Fruit fly (Drosophila melanogaster) whole organism, embryonic: Measurements from ENCODE around the gene CG8176.

Experiments used
- BEAF-32 ChIP-seq: fragments of 200-800 bp; sonication (Bioruptor generic); optimal IDR thresholded peaks from 3 replicates; lab custom pipeline; 2017; ENCODE audit warnings: missing biosample characterization, missing genetic modification characterization, mild to moderate bottlenecking, moderate library complexity, missing genetic modification reagents
- CG10321 ChIP-seq: fragments of 200-800 bp; sonication (Bioruptor generic); IDR thresholded peaks from 2 replicates; pipeline ENCODE4 v1.3.6; 2022; ENCODE audit warnings: missing biosample characterization, missing genetic modification characterization
- CG11456 ChIP-seq: fragments of 200-800 bp; sonication (Bioruptor generic); IDR thresholded peaks from 3 replicates; pipeline ENCODE4 v1.3.6; 2022; ENCODE audit warnings: missing biosample characterization, missing genetic modification characterization
- CG1233 ChIP-seq: fragments of 200-800 bp; sonication (Bioruptor generic); optimal IDR thresholded peaks from 4 replicates; lab custom pipeline; 2018; ENCODE audit warnings: missing biosample characterization, mild to moderate bottlenecking, missing genetic modification characterization
- CG15011 ChIP-seq: fragments of 200-800 bp; sonication (Bioruptor generic); optimal IDR thresholded peaks from 3 replicates; lab custom pipeline; 2018; ENCODE audit warnings: missing biosample characterization, mild to moderate bottlenecking, missing genetic modification characterization
- CG17328 ChIP-seq: fragments of 200-800 bp; sonication (Bioruptor generic); IDR thresholded peaks from 2 replicates; pipeline ENCODE4 v1.3.6; 2022; ENCODE audit warnings: missing biosample characterization, missing genetic modification characterization
- CG18262 ChIP-seq: fragments of 200-800 bp; optimal IDR thresholded peaks from 3 replicates; lab custom pipeline; 2019; ENCODE audit warnings: missing biosample characterization, mild to moderate bottlenecking, missing genetic modification characterization, moderate library complexity
- CG1832 ChIP-seq: fragments of 200-800 bp; sonication (Bioruptor generic); optimal IDR thresholded peaks from 2 replicates; lab custom pipeline; 2017; ENCODE audit warnings: missing biosample characterization, mild to moderate bottlenecking, missing genetic modification characterization, inconsistent platforms
- CG2199 ChIP-seq: fragments of 200-800 bp; sonication (Bioruptor generic); IDR thresholded peaks from 3 replicates; pipeline ENCODE4 v1.3.6; 2022; ENCODE audit warnings: missing biosample characterization, missing genetic modification characterization
- CG2678 ChIP-seq: fragments of 200-800 bp; sonication (Bioruptor generic); optimal IDR thresholded peaks from 3 replicates; lab custom pipeline; 2019; ENCODE audit warnings: missing biosample characterization, mild to moderate bottlenecking, missing genetic modification characterization, moderate library complexity
- CG32532 ChIP-seq: fragments of 200-800 bp; sonication (Bioruptor generic); IDR thresholded peaks from 2 replicates; pipeline ENCODE4 v1.3.6; 2022; ENCODE audit warnings: missing biosample characterization, missing genetic modification characterization
- CG4707 ChIP-seq: fragments of 200-800 bp; sonication (Bioruptor generic); optimal IDR thresholded peaks from 2 replicates; lab custom pipeline; 2018; ENCODE audit warnings: missing biosample characterization, mild to moderate bottlenecking, missing genetic modification characterization, moderate library complexity
- CG5953 ChIP-seq: fragments of 200-800 bp; sonication (Bioruptor generic); IDR thresholded peaks from 2 replicates; pipeline ENCODE4 v1.3.6; 2022; ENCODE audit warnings: missing biosample characterization, missing genetic modification characterization
- CG7987 ChIP-seq: fragments of 200-800 bp; sonication (Bioruptor generic); optimal IDR thresholded peaks from 2 replicates; lab custom pipeline; 2018; ENCODE audit warnings: missing biosample characterization, mild to moderate bottlenecking, missing genetic modification characterization, moderate library complexity
- CG8281 ChIP-seq: fragments of 200-800 bp; sonication (Bioruptor generic); optimal IDR thresholded peaks from 2 replicates; lab custom pipeline; 2018; ENCODE audit warnings: missing biosample characterization, mild to moderate bottlenecking, missing genetic modification characterization, moderate library complexity
- CG8765 ChIP-seq: fragments of 200-800 bp; sonication (Bioruptor generic); IDR thresholded peaks from 2 replicates; pipeline ENCODE4 v1.3.6; 2022; ENCODE audit warnings: missing biosample characterization, missing genetic modification characterization
- CG9609 ChIP-seq: fragments of 200-800 bp; sonication (Bioruptor generic); optimal IDR thresholded peaks from 3 replicates; lab custom pipeline; 2016; ENCODE audit warnings: missing biosample characterization, missing genetic modification characterization
- Deaf1 ChIP-seq: fragments of 200-800 bp; optimal IDR thresholded peaks from 3 replicates; lab custom pipeline; 2019; ENCODE audit warnings: missing biosample characterization, mild to moderate bottlenecking, missing genetic modification characterization, moderate library complexity
- Dfd ChIP-seq, 2 experiments: fragments of >200 bp; optimal IDR thresholded peaks; 2 replicates each; lab custom pipeline; 2017; ENCODE audit warnings: missing biosample characterization in 2 of 2, missing genetic modification characterization in 2 of 2
- Dip2 ChIP-seq: fragments of 200-800 bp; sonication (Bioruptor generic); IDR thresholded peaks from 2 replicates; pipeline ENCODE4 v1.3.6; 2022; ENCODE audit warnings: missing biosample characterization, missing genetic modification characterization
- Eip74EF ChIP-seq, 2 experiments: fragments of 200-800 bp in 1 of 2; fragments of >200 bp in 1 of 2; sonication (Bioruptor generic) in 1 of 2; optimal IDR thresholded peaks; 2 replicates each; lab custom pipeline; 2017 to 2019; ENCODE audit warnings: missing biosample characterization in 2 of 2, missing genetic modification characterization in 2 of 2, mild to moderate bottlenecking in 1 of 2, moderate library complexity in 1 of 2
- Elba2 ChIP-seq: fragments of 200-800 bp; sonication (Bioruptor generic); optimal IDR thresholded peaks from 3 replicates; lab custom pipeline; 2016; ENCODE audit warnings: missing biosample characterization, missing genetic modification characterization
- Hand ChIP-seq: fragments of 200-800 bp; sonication (Bioruptor generic); optimal IDR thresholded peaks from 2 replicates; lab custom pipeline; 2017; ENCODE audit warnings: mild to moderate bottlenecking, missing biosample characterization, missing genetic modification reagents, missing genetic modification characterization
- Hmr ChIP-seq: fragments of 200-800 bp; sonication (Bioruptor generic); optimal IDR thresholded peaks from 3 replicates; lab custom pipeline; 2017; ENCODE audit warnings: mild to moderate bottlenecking, missing biosample characterization, missing genetic modification reagents, missing genetic modification characterization
- NfI ChIP-seq: fragments of 200-800 bp; sonication (Bioruptor generic); optimal IDR thresholded peaks from 3 replicates; lab custom pipeline; 2018; ENCODE audit warnings: missing biosample characterization, mild to moderate bottlenecking, missing genetic modification characterization, moderate library complexity
- Oli ChIP-seq: fragments of 200-800 bp; sonication (Bioruptor generic); optimal IDR thresholded peaks from 2 replicates; lab custom pipeline; 2018; ENCODE audit warnings: missing biosample characterization, mild to moderate bottlenecking, missing genetic modification characterization, moderate library complexity
- Ptx1 ChIP-seq: fragments of 200-800 bp; sonication (Bioruptor generic); IDR thresholded peaks from 2 replicates; pipeline ENCODE4 v1.3.6; 2022; ENCODE audit warnings: missing biosample characterization, missing genetic modification characterization
- Side ChIP-seq: fragments of 200-800 bp; sonication (Bioruptor generic); optimal IDR thresholded peaks from 2 replicates; lab custom pipeline; 2016; ENCODE audit warnings: missing biosample characterization, missing genetic modification characterization
- Sry-β ChIP-seq: fragments of 200-800 bp; sonication (Bioruptor generic); optimal IDR thresholded peaks from 2 replicates; lab custom pipeline; 2018; ENCODE audit warnings: missing biosample characterization, mild to moderate bottlenecking, missing genetic modification characterization, moderate library complexity
- Tbp ChIP-seq: fragments of >200 bp; optimal IDR thresholded peaks from 2 replicates; lab custom pipeline; 2018; ENCODE audit warnings: missing biosample characterization, missing genetic modification characterization
- ab ChIP-seq: fragments of 200-800 bp; sonication (Bioruptor generic); optimal IDR thresholded peaks from 2 replicates; lab custom pipeline; 2016; ENCODE audit warnings: missing biosample characterization, missing genetic modification characterization
- caup ChIP-seq: fragments of 200-800 bp; sonication (Bioruptor generic); optimal IDR thresholded peaks from 3 replicates; lab custom pipeline; 2017; ENCODE audit warnings: missing biosample characterization, mild to moderate bottlenecking, missing genetic modification characterization, moderate library complexity; ENCODE audit not compliant: severe bottlenecking
- crc ChIP-seq: fragments of 200-800 bp; sonication (Bioruptor generic); optimal IDR thresholded peaks from 2 replicates; lab custom pipeline; 2016; ENCODE audit warnings: missing biosample characterization, missing genetic modification characterization
- da ChIP-seq: fragments of 200-800 bp; sonication (Bioruptor generic); optimal IDR thresholded peaks from 2 replicates; lab custom pipeline; 2016; ENCODE audit warnings: missing biosample characterization, missing genetic modification characterization
- dati ChIP-seq: fragments of 200-800 bp; sonication (Bioruptor generic); IDR thresholded peaks from 2 replicates; pipeline ENCODE4 v1.3.6; 2022; ENCODE audit warnings: missing biosample characterization, missing genetic modification characterization
- hkb ChIP-seq, 2 experiments: fragments of 200-800 bp in 1 of 2; fragments of >200 bp in 1 of 2; sonication (Bioruptor generic) in 1 of 2; IDR thresholded peaks in 1 of 2; optimal IDR thresholded peaks in 1 of 2; 2 replicates each; pipeline versions ENCODE4 v1.3.6 to Lab custom; 2017 to 2022; ENCODE audit warnings: missing biosample characterization in 1 of 2, missing genetic modification characterization in 1 of 2
- insv ChIP-seq, 2 experiments: fragments of 200-800 bp; sonication (Bioruptor generic); optimal IDR thresholded peaks; 3 replicates each; lab custom pipeline; 2016 to 2018; ENCODE audit warnings: missing biosample characterization in 2 of 2, missing genetic modification characterization in 2 of 2
- knrl ChIP-seq: fragments of 200-800 bp; sonication (Bioruptor generic); IDR thresholded peaks from 3 replicates; pipeline ENCODE4 v1.3.6; 2022; ENCODE audit warnings: missing biosample characterization, missing genetic modification characterization; ENCODE audit not compliant: partially characterized antibody
- lmd ChIP-seq: fragments of 200-800 bp; sonication (Bioruptor generic); IDR thresholded peaks from 2 replicates; pipeline ENCODE4 v1.3.6; 2022; ENCODE audit warnings: missing biosample characterization, missing genetic modification characterization
- lola ChIP-seq, 3 experiments: fragments of >200 bp in 2 of 3; fragments of 200-800 bp in 1 of 3; sonication (Bioruptor generic) in 1 of 3; optimal IDR thresholded peaks; 2 replicates each; lab custom pipeline; 2017 to 2019; ENCODE audit warnings: missing biosample characterization in 3 of 3, missing genetic modification characterization in 3 of 3, mild to moderate bottlenecking in 1 of 3, moderate library complexity in 1 of 3
- nau ChIP-seq: fragments of 200-800 bp; sonication (Bioruptor generic); optimal IDR thresholded peaks from 3 replicates; lab custom pipeline; 2017; ENCODE audit warnings: missing biosample characterization, mild to moderate bottlenecking, missing genetic modification characterization, missing genetic modification reagents
- onecut ChIP-seq: fragments of 200-800 bp; sonication (Bioruptor generic); IDR thresholded peaks from 2 replicates; pipeline ENCODE4 v1.3.6; 2022; ENCODE audit warnings: missing biosample characterization, missing genetic modification characterization
- pho ChIP-seq: fragments of 200-800 bp; sonication (Bioruptor generic); optimal IDR thresholded peaks from 2 replicates; lab custom pipeline; 2016; ENCODE audit warnings: missing biosample characterization, missing genetic modification characterization
- scrt ChIP-seq: fragments of 200-800 bp; sonication (Bioruptor generic); optimal IDR thresholded peaks from 2 replicates; lab custom pipeline; 2018; ENCODE audit warnings: missing biosample characterization, mild to moderate bottlenecking, missing genetic modification characterization, moderate library complexity
- sens-2 ChIP-seq: fragments of 200-800 bp; sonication (Bioruptor generic); IDR thresholded peaks from 2 replicates; pipeline ENCODE4 v1.3.6; 2022; ENCODE audit warnings: missing biosample characterization, missing genetic modification characterization
- ssp ChIP-seq: fragments of 200-800 bp; sonication (Bioruptor generic); IDR thresholded peaks from 2 replicates; pipeline ENCODE4 v1.3.6; 2022; ENCODE audit warnings: missing biosample characterization, missing genetic modification characterization
- stc ChIP-seq: fragments of 200-800 bp; sonication (Bioruptor generic); IDR thresholded peaks from 2 replicates; pipeline ENCODE4 v1.3.6; 2022; ENCODE audit warnings: missing biosample characterization, missing genetic modification characterization
- tin ChIP-seq: fragments of 200-800 bp; sonication (Bioruptor generic); optimal IDR thresholded peaks from 3 replicates; lab custom pipeline; 2016; ENCODE audit warnings: missing biosample characterization, missing genetic modification characterization
- trh ChIP-seq: fragments of 200-800 bp; sonication (Bioruptor generic); optimal IDR thresholded peaks from 2 replicates; lab custom pipeline; 2016; ENCODE audit warnings: missing biosample characterization, missing genetic modification characterization
- zen2 ChIP-seq: fragments of 200-800 bp; sonication (Bioruptor generic); IDR thresholded peaks from 3 replicates; pipeline ENCODE4 v1.3.6; 2022; ENCODE audit warnings: missing biosample characterization, missing genetic modification characterization; ENCODE audit not compliant: partially characterized antibody

Gene CG8176

DNA sequence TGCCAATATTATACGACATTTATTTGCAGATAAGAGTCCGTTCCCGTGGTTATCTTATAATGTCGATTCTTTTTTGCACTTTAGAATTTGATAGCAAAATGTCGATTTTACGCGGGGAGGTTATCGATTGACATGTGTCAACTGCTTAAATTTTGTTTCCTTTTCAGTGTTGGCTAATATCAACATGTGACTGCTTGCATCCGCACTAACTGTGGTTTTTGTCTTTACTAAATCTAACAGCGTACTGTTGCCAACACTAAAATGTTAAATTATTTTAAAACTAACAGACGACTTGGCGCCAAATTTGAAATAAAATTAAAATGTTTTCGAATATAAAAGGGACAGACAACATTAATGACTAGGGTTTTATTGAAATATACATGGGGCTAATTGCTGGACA is 19.1 kb upstream of the CG8176 start (continued):
- TF ChIP-seq crc (peak; percentile 68), CG10321 (no peak), CG32532 (GFP tag; lab: Robert Waterston, UW) (peak; percentile 74), Elba2 (GFP tag; lab: Kevin White, UChicago) (peak; percentile 4), Hmr (GFP tag; lab: Kevin White, UChicago) (peak; percentile 94), Side (GFP tag; lab: Kevin White, UChicago) (peak; percentile 89), CG4707 (GFP tag; lab: Kevin White, UChicago) (no peak), CG18262 (tag; lab: Kevin White, UChicago) (peak; percentile 38), CG8281 (tag; lab: Kevin White, UChicago) (no peak), ab (GFP tag; lab: Kevin White, UChicago) (no peak), stc (GFP tag; lab: Robert Waterston, UW) (no peak), tin (GFP tag; lab: Kevin White, UChicago) (peak; percentile 54), CG9609 (GFP tag; lab: Kevin White, UChicago) (peak; percentile 77), hkb (optimal IDR thresholded peaks at IDR 0.05; lab: Kevin White, UChicago) (no peak), hkb (GFP tag; IDR thresholded peaks at IDR 0.05; lab: Robert Waterston, UW) (no peak), CG15011 (GFP tag; lab: Kevin White, UChicago) (no peak), insv (GFP tag; optimal IDR thresholded peaks at IDR 0.05; lab: Kevin White, UChicago) (peak in 1 of 2 experiments; percentile 70), Ptx1 (GFP tag; lab: Robert Waterston, UW) (peak; percentile 76), CG8765 (GFP tag; lab: Robert Waterston, UW) (peak; percentile 23; the same call in 1 of the 2 replicates), caup (GFP tag; lab: Kevin White, UChicago) (peak; percentile 74), nau (no peak), onecut (GFP tag; lab: Robert Waterston, UW) (no peak), trh (peak; percentile 70), lmd (GFP tag; lab: Robert Waterston, UW) (peak; percentile 61; the same call in 1 of the 2 replicates), CG11456 (GFP tag; lab: Robert Waterston, UW) (peak; percentile 89), Sry-β (GFP tag; lab: Kevin White, UChicago) (no peak), Deaf1 (tag; lab: Kevin White, UChicago) (peak; percentile 22), dati (no peak), Dip2 (GFP tag; lab: Robert Waterston, UW) (no peak), scrt (GFP tag; lab: Kevin White, UChicago) (no peak), zen2 (GFP tag; lab: Robert Waterston, UW) (no peak; the same call in 2 of the 3 replicates), CG1233 (GFP tag; lab: Kevin White, UChicago) (peak; percentile 80), sens-2 (GFP tag; lab: Robert Waterston, UW) (no peak), da (GFP tag; lab: Kevin White, UChicago) (peak; percentile 13), CG1832 (GFP tag; lab: Kevin White, UChicago) (no peak), knrl (peak; percentile 69; the same call in 1 of the 3 replicates), Eip74EF (GFP tag; optimal IDR thresholded peaks at IDR 0.05; lab: Kevin White, UChicago) (peak; percentile 3 to 16), BEAF-32 (GFP tag; lab: Kevin White, UChicago) (peak; percentile 58), CG7987 (GFP tag; lab: Kevin White, UChicago) (peak; percentile 59), pho (GFP tag; lab: Kevin White, UChicago) (peak; percentile 85), NfI (peak; percentile 87), Oli (tag; lab: Kevin White, UChicago) (peak; percentile 15), CG2199 (GFP tag; lab: Robert Waterston, UW) (no peak), CG17328 (GFP tag; lab: Robert Waterston, UW) (no peak), ssp (GFP tag; lab: Robert Waterston, UW) (peak; percentile 66), lola (GFP tag; optimal IDR thresholded peaks at IDR 0.05; lab: Kevin White, UChicago) (peak in 1 of 3 experiments; percentile 27), CG5953 (GFP tag; lab: Robert Waterston, UW) (no peak), Hand (no peak), Dfd (GFP tag; optimal IDR thresholded peaks at IDR 0.05; lab: Kevin White, UChicago) (no peak), Tbp (no peak), CG2678 (tag; lab: Kevin White, UChicago) (peak; percentile 70)
